Worm (Caenorhabditis elegans) whole organism, mixed stage, embryonic: ENCODE results near the gene srlf-30.
A peak's percentile ranks its signal among the peaks of the same experiment; 100 is the strongest.

ENCODE experiments used
- M03D4.4 ChIP-seq: sonication (generic microtip); optimal IDR thresholded peaks from 2 replicates; lab custom pipeline; 2017; ENCODE audit warnings: mild to moderate bottlenecking, missing genetic modification characterization, missing compliant biosample characterization
- bed-3 ChIP-seq: fragments of 200-800 bp; sonication (Bioruptor generic); optimal IDR thresholded peaks from 3 replicates; lab custom pipeline; 2018; ENCODE audit warnings: mild to moderate bottlenecking, missing genetic modification characterization, moderate library complexity, missing compliant biosample characterization
- ceh-43 ChIP-seq: fragments of 200-800 bp; sonication (Bioruptor generic); optimal IDR thresholded peaks from 2 replicates; lab custom pipeline; 2018; ENCODE audit warnings: mild to moderate bottlenecking, missing genetic modification characterization, moderate library complexity, missing compliant biosample characterization
- ceh-83 ChIP-seq: fragments of 200-800 bp; sonication (Bioruptor generic); optimal IDR thresholded peaks from 2 replicates; lab custom pipeline; 2018; ENCODE audit warnings: mild to moderate bottlenecking, missing genetic modification characterization, missing compliant biosample characterization
- cnd-1 ChIP-seq: fragments of 200-800 bp; sonication (Bioruptor generic); optimal IDR thresholded peaks from 2 replicates; lab custom pipeline; 2018; ENCODE audit warnings: mild to moderate bottlenecking, missing genetic modification characterization, missing compliant biosample characterization
- drap-1 ChIP-seq: fragments of 200-800 bp; sonication (Bioruptor generic); optimal IDR thresholded peaks from 3 replicates; lab custom pipeline; 2018; ENCODE audit warnings: mild to moderate bottlenecking, missing genetic modification characterization, missing compliant biosample characterization
- elt-1 ChIP-seq: sonication (generic microtip); optimal IDR thresholded peaks from 2 replicates; lab custom pipeline; 2017; ENCODE audit warnings: missing genetic modification characterization, mild to moderate bottlenecking, missing compliant biosample characterization, antibody characterized with exemption, moderate library complexity, borderline replicate concordance; ENCODE audit not compliant: insufficient read depth
- elt-3 ChIP-seq: fragments of 150-350 bp; optimal IDR thresholded peaks from 2 replicates; lab custom pipeline; 2014; ENCODE audit warnings: missing biosample characterization, missing genetic modification characterization
- flh-1 ChIP-seq: fragments of 200-800 bp; sonication (Bioruptor generic); optimal IDR thresholded peaks from 2 replicates; lab custom pipeline; 2018; ENCODE audit warnings: mild to moderate bottlenecking, missing genetic modification characterization, moderate library complexity, missing compliant biosample characterization
- ham-2 ChIP-seq: fragments of 200-800 bp; sonication (Bioruptor generic); optimal IDR thresholded peaks from 2 replicates; lab custom pipeline; 2018; ENCODE audit warnings: mild to moderate bottlenecking, missing genetic modification characterization, missing compliant biosample characterization
- hlh-1 ChIP-seq: fragments of 150-350 bp; optimal IDR thresholded peaks from 2 replicates; lab custom pipeline; 2014; ENCODE audit warnings: missing biosample characterization, missing genetic modification reagents, missing genetic modification characterization
- lin-13 ChIP-seq: fragments of 150-350 bp; optimal IDR thresholded peaks from 2 replicates; lab custom pipeline; 2014; ENCODE audit warnings: missing biosample characterization, missing genetic modification characterization
- lin-32 ChIP-seq: fragments of 200-800 bp; sonication (Bioruptor generic); optimal IDR thresholded peaks from 2 replicates; lab custom pipeline; 2018; ENCODE audit warnings: mild to moderate bottlenecking, missing genetic modification characterization, missing compliant biosample characterization
- lsy-2 ChIP-seq: fragments of 150-350 bp; optimal IDR thresholded peaks from 2 replicates; lab custom pipeline; 2014; ENCODE audit warnings: missing biosample characterization, missing genetic modification characterization
- mep-1 ChIP-seq: fragments of 150-350 bp; optimal IDR thresholded peaks from 2 replicates; lab custom pipeline; 2017; ENCODE audit warnings: missing biosample characterization, missing genetic modification reagents, missing genetic modification characterization, inconsistent platforms
- mls-2 ChIP-seq: sonication (generic microtip); optimal IDR thresholded peaks from 2 replicates; lab custom pipeline; 2016; ENCODE audit warnings: mild to moderate bottlenecking, missing genetic modification characterization, moderate library complexity, missing compliant biosample characterization
- nhr-12 ChIP-seq: fragments of 150-350 bp; optimal IDR thresholded peaks from 2 replicates; lab custom pipeline; 2014; ENCODE audit warnings: missing biosample characterization, missing genetic modification characterization
- nhr-2 ChIP-seq: fragments of 150-350 bp; optimal IDR thresholded peaks from 2 replicates; lab custom pipeline; 2014; ENCODE audit warnings: missing biosample characterization, missing genetic modification characterization
- nhr-237 ChIP-seq: fragments of 150-350 bp; optimal IDR thresholded peaks from 2 replicates; lab custom pipeline; 2014; ENCODE audit warnings: missing biosample characterization, missing genetic modification characterization
- nhr-28 ChIP-seq: fragments of 150-350 bp; optimal IDR thresholded peaks from 2 replicates; lab custom pipeline; 2014; ENCODE audit warnings: missing biosample characterization, missing genetic modification characterization
- nhr-76 ChIP-seq: sonication (generic microtip); optimal IDR thresholded peaks from 2 replicates; lab custom pipeline; 2017; ENCODE audit warnings: missing biosample characterization, missing genetic modification characterization
- pha-4 ChIP-seq: fragments of 150-350 bp; optimal IDR thresholded peaks from 2 replicates; lab custom pipeline; 2018; ENCODE audit warnings: missing biosample characterization, missing genetic modification reagents, missing genetic modification characterization
- sem-2 ChIP-seq: fragments of 200-800 bp; sonication (Bioruptor generic); optimal IDR thresholded peaks from 2 replicates; lab custom pipeline; 2018; ENCODE audit warnings: mild to moderate bottlenecking, missing genetic modification characterization, missing compliant biosample characterization
- sptf-1 ChIP-seq: sonication (generic microtip); optimal IDR thresholded peaks from 2 replicates; lab custom pipeline; 2017; ENCODE audit warnings: mild to moderate bottlenecking, missing genetic modification characterization, moderate library complexity, missing compliant biosample characterization
- tbx-8 ChIP-seq: fragments of 200-800 bp; sonication (Bioruptor generic); optimal IDR thresholded peaks from 2 replicates; lab custom pipeline; 2018; ENCODE audit warnings: mild to moderate bottlenecking, missing genetic modification characterization, moderate library complexity, missing compliant biosample characterization
- unc-120 ChIP-seq: sonication (generic microtip); optimal IDR thresholded peaks from 2 replicates; lab custom pipeline; 2017; ENCODE audit warnings: missing genetic modification characterization, missing compliant biosample characterization; ENCODE audit not compliant: poor library complexity, severe bottlenecking
- unc-39 ChIP-seq: fragments of 150-350 bp; optimal IDR thresholded peaks from 2 replicates; lab custom pipeline; 2014; ENCODE audit warnings: missing biosample characterization, missing genetic modification characterization
- unc-62 ChIP-seq: fragments of 150-350 bp; optimal IDR thresholded peaks from 2 replicates; lab custom pipeline; 2014; ENCODE audit warnings: missing biosample characterization, missing genetic modification reagents, missing genetic modification characterization
- zip-8 ChIP-seq: fragments of 150-350 bp; optimal IDR thresholded peaks from 2 replicates; lab custom pipeline; 2014; ENCODE audit warnings: missing biosample characterization, missing genetic modification characterization
- ztf-11 ChIP-seq: fragments of 150-350 bp; optimal IDR thresholded peaks from 2 replicates; lab custom pipeline; 2014; ENCODE audit warnings: missing biosample characterization, missing genetic modification characterization

The srlf-30 gene

ce11 chrIV:10900083-10900482, at the start of gene srlf-30:
Gene srlf-30, plus strand, starts transcription at chrIV:10900383.
- TF ChIP-seq lsy-2 (tag; lab: Kevin White, UChicago) (no peak), lin-13 (tag; lab: Kevin White, UChicago) (no peak), flh-1 (GFP tag; lab: Kevin White, UChicago) (no peak), ztf-11 (tag; lab: Kevin White, UChicago) (no peak), tbx-8 (GFP tag; lab: Kevin White, UChicago) (no peak), zip-8 (no peak), unc-120 (no peak), cnd-1 (no peak), sptf-1 (tag; lab: Kevin White, UChicago) (no peak), nhr-2 (tag; lab: Kevin White, UChicago) (no peak), elt-3 (tag; lab: Kevin White, UChicago) (no peak)

- TF ChIP-seq lin-13 (tag; lab: Kevin White, UChicago) (no peak), lsy-2 (tag; lab: Kevin White, UChicago) (no peak), tbx-8 (GFP tag; lab: Kevin White, UChicago) (no peak), elt-3 (tag; lab: Kevin White, UChicago) (no peak), nhr-28 (tag; lab: Kevin White, UChicago) (no peak), cnd-1 (no peak), mls-2 (tag; lab: Kevin White, UChicago) (no peak), zip-8 (no peak), nhr-12 (tag; lab: Kevin White, UChicago) (no peak), lin-32 (GFP tag; lab: Kevin White, UChicago) (no peak), ceh-83 (GFP tag; lab: Kevin White, UChicago) (no peak), hlh-1 (tag; lab: Kevin White, UChicago) (no peak), ztf-11 (tag; lab: Kevin White, UChicago) (no peak), bed-3 (GFP tag; lab: Kevin White, UChicago) (no peak), M03D4.4 (no peak), ceh-43 (GFP tag; lab: Kevin White, UChicago) (no peak)
Observed at ce11 chrIV:10851136-10851535, 49.0 kb upstream of the srlf-30 start.

- TF ChIP-seq lin-32 (GFP tag; lab: Kevin White, UChicago) (no peak), elt-1 (no peak), nhr-237 (no peak), mep-1 (tag; lab: Kevin White, UChicago) (no peak), nhr-2 (tag; lab: Kevin White, UChicago) (no peak), elt-3 (tag; lab: Kevin White, UChicago) (no peak), bed-3 (GFP tag; lab: Kevin White, UChicago) (no peak), mls-2 (tag; lab: Kevin White, UChicago) (no peak), tbx-8 (GFP tag; lab: Kevin White, UChicago) (no peak), nhr-76 (no peak), pha-4 (tag; lab: Kevin White, UChicago) (no peak), nhr-12 (tag; lab: Kevin White, UChicago) (no peak), sem-2 (GFP tag; lab: Kevin White, UChicago) (no peak), ham-2 (GFP tag; lab: Kevin White, UChicago) (no peak), M03D4.4 (no peak), nhr-28 (tag; lab: Kevin White, UChicago) (no peak)
Observed at ce11 chrIV:10851833-10852232, 48.4 kb upstream of the srlf-30 start, which contains the start of gene T11G6.4. Gene T11G6.4, minus strand, starts transcription at chrIV:10851933.

- TF ChIP-seq unc-62 (no peak), ceh-43 (GFP tag; lab: Kevin White, UChicago) (no peak), drap-1 (GFP tag; lab: Kevin White, UChicago) (no peak), hlh-1 (tag; lab: Kevin White, UChicago) (peak; percentile 77)
Observed at ce11 chrIV:10852403-10852802, 47.8 kb upstream of the srlf-30 start.

DNA sequence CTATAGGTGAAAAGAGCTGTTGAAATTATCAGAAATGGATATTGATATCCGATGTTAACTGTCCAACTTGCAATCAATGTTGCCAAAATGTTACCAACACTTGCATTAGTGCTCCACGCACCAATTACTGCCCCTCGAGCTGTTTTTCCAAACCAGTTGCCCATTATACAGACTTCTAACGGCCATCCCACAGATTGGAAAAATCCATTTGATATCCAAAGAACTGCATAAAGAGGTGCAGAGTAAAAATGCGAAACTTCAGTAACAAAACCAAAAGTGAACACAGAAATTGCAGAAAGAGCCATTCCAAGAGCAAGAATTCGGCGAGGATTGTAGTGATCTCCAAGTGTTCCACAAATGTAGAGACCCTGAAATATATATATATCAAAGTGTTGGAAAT, 46.1 kb upstream of the srlf-30 start:
- TF ChIP-seq elt-1 (no peak), unc-39 (tag; lab: Kevin White, UChicago) (no peak)
- TF ChIP-seq, all 35 proteins: peak for 0
